Fruit fly (Drosophila melanogaster): ENCODE measurements around the gene Glg1.

DNA sequence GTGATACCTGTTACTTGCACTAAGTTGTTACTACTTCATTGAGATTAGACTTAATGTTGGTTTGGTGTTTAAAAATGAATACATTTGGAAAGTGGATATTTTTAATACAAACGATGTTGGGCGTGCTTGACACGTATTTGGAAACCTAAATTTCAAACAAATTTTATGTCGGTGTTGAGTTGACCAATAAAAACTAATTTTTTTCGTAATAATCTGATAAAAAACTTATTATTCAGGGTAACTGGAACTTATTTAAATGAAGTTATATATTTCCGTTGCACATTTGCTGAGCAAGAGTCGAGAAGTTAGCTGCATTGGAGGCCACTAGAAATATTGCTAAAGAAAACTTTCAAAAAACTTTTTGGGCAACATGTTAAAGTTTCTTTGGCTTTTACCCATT lies 34.7 kb upstream of the Glg1 start, which contains the start of gene CG33290:
- TF ChIP-seq Myc (optimal IDR thresholded peaks at IDR 0.05) (no peak), insv (optimal IDR thresholded peaks at IDR 0.05) (no peak), psq (optimal IDR thresholded peaks at IDR 0.05) (no peak), ttk (optimal IDR thresholded peaks at IDR 0.05) (no peak), h (optimal IDR thresholded peaks at IDR 0.05) (no peak), Sin3A (optimal IDR thresholded peaks at IDR 0.05) (no peak)
